Fruit fly (Drosophila melanogaster): ENCODE data around the gene CG12645.

DNA sequence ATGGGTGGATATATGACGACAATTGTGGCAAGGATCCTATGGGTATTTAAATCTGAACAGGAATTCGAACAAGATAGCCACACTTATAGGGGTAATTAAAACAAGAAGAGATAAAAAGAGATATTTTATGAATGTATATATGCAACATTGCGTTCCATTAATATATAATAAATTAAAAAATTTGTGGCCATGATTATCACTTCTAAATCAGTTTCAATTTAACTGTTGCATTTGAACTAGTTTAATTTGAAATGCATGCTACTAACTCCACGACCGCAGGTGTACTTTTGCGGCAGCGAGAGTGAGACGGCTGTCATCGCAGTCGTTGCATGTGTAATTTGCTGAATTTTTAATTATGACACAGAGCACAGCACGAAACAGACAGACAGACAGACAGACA lies 26.2 kb upstream of the CG12645 start:
- TF ChIP-seq Mnt (GFP tag; optimal IDR thresholded peaks at IDR 0.05) (no peak), kay (GFP tag; ENCODE audit: borderline replicate concordance) (no peak), ovo (GFP tag; optimal IDR thresholded peaks at IDR 0.05) (no peak), cic (GFP tag; optimal IDR thresholded peaks at IDR 0.05) (no peak), CG11617 (GFP tag; optimal IDR thresholded peaks at IDR 0.05) (no peak), CG12768 (GFP tag; optimal IDR thresholded peaks at IDR 0.05) (no peak), Crg-1 (GFP tag; optimal IDR thresholded peaks at IDR 0.05) (no peak), CG7045 (GFP tag; optimal IDR thresholded peaks at IDR 0.05) (no peak), CG1620 (GFP tag; optimal IDR thresholded peaks at IDR 0.05) (no peak), Clk (GFP tag; optimal IDR thresholded peaks at IDR 0.05) (no peak), CG14711 (tag; optimal IDR thresholded peaks at IDR 0.05) (no peak)

All from whole organism, adult.